Worm (Caenorhabditis elegans): ENCODE measurements around the gene col-152.

col-152 gene

DNA sequence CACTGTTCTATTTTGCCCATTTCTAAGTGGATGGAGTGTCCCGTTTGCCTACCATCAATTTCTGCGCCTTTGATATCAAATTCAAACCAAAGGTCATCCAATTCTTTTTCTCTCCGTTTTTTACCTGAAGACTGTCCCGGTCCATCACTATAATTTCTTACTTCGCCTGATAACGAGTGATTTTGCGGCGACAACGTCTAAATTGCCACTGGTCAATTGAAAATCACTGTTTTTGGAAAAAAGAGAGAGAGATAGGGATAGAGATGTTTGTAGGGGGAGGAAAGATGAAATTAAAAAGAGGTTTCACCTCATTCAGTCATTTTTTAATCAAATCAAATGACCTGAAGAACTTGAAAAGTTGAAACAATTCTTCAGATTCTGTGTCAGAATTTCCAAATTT is 10.8 kb downstream of the col-152 start:
- TF ChIP-seq ceh-39 (tag; optimal IDR thresholded peaks at IDR 0.05) (no peak), flh-1 (GFP tag; optimal IDR thresholded peaks at IDR 0.05) (no peak), blmp-1 (tag; optimal IDR thresholded peaks at IDR 0.05) (no peak), nhr-237 (tag; optimal IDR thresholded peaks at IDR 0.05) (no peak), nhr-76 (tag; optimal IDR thresholded peaks at IDR 0.05) (no peak), mab-5 (tag; optimal IDR thresholded peaks at IDR 0.05) (no peak), nhr-12 (tag; optimal IDR thresholded peaks at IDR 0.05) (no peak)

DNA sequence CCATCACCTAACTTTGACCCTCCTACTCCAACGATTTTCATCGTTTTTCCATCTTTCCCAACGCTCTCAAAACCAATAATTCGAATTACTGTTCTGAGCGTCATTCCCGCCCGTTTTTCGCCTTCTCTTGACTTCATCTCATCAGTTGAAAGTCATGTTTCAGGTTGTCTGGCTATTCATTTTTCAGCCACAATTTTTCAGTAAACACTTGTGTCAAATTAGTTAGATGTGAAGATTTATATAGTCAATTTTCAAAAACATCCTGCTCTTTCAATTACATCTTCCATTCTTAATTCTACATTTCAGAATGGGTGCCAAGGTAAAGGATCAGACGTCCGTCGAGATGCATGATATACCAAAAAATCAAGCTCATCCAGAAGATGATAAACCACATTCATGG is 11.9 kb downstream of the col-152 start, which contains the start of gene del-6:
Gene del-6, plus strand, starts transcription at position 301 of the 400 bp plus-strand sequence.
- TF ChIP-seq unc-120 (tag; optimal IDR thresholded peaks at IDR 0.05; ENCODE audit: poor library complexity, severe bottlenecking) (no peak), unc-62 (GFP tag; optimal IDR thresholded peaks at IDR 0.05) (no peak), mep-1 (tag; optimal IDR thresholded peaks at IDR 0.05) (no peak), ces-1 (GFP tag; optimal IDR thresholded peaks at IDR 0.05) (no peak), bed-3 (GFP tag; optimal IDR thresholded peaks at IDR 0.05) (no peak), flh-1 (GFP tag; optimal IDR thresholded peaks at IDR 0.05) (no peak), ceh-43 (GFP tag; optimal IDR thresholded peaks at IDR 0.05) (no peak), mls-2 (tag; optimal IDR thresholded peaks at IDR 0.05) (no peak), nhr-76 (tag; optimal IDR thresholded peaks at IDR 0.05) (no peak), lin-32 (GFP tag; optimal IDR thresholded peaks at IDR 0.05) (no peak), mab-5 (tag; optimal IDR thresholded peaks at IDR 0.05) (no peak), cnd-1 (tag; optimal IDR thresholded peaks at IDR 0.05) (no peak), nhr-12 (tag; optimal IDR thresholded peaks at IDR 0.05) (no peak), nhr-2 (tag; optimal IDR thresholded peaks at IDR 0.05) (no peak), ham-2 (GFP tag; optimal IDR thresholded peaks at IDR 0.05) (no peak), zip-8 (tag; optimal IDR thresholded peaks at IDR 0.05) (no peak), hlh-1 (tag; optimal IDR thresholded peaks at IDR 0.05) (no peak), sptf-1 (tag; optimal IDR thresholded peaks at IDR 0.05) (no peak), ceh-39 (tag; optimal IDR thresholded peaks at IDR 0.05) (no peak), nhr-237 (tag; optimal IDR thresholded peaks at IDR 0.05) (no peak)

DNA sequence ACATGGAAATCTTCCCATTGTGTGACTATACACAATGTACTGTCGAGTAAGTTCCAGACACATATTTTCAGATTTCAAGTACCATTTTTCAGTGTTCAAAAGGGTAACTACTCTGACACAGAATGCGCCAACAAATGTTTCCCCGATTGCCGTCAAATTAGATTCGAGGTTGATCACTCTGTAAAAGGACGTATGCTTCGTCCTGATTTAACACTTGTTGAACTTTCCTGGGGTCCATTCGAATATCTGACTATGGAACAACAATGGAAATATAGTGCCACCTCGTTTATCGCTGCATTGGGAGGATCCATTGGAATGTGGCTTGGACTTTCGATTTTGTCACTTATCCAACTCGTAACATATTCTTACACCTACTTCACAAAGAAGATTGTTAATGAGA is 13.5 kb downstream of the col-152 start:
- TF ChIP-seq mep-1 (tag; optimal IDR thresholded peaks at IDR 0.05), result no peak
- no peak for TF ChIP-seq elt-3 (tag; optimal IDR thresholded peaks at IDR 0.05)
- no peak for TF ChIP-seq ham-2 (GFP tag; optimal IDR thresholded peaks at IDR 0.05)
- no peak for TF ChIP-seq pha-4 (tag; optimal IDR thresholded peaks at IDR 0.05)
- no peak for TF ChIP-seq blmp-1 (tag; optimal IDR thresholded peaks at IDR 0.05)
- no peak for TF ChIP-seq elt-1 (tag; optimal IDR thresholded peaks at IDR 0.05; ENCODE audit: borderline replicate concordance, insufficient read depth)
- TF ChIP-seq unc-62 (GFP tag; optimal IDR thresholded peaks at IDR 0.05), result no peak
- no peak for TF ChIP-seq snpc-4 (tag; optimal IDR thresholded peaks at IDR 0.05)
- no peak for TF ChIP-seq nhr-12 (tag; optimal IDR thresholded peaks at IDR 0.05)

- TF ChIP-seq cnd-1 (tag; optimal IDR thresholded peaks at IDR 0.05) (no peak), tbx-8 (GFP tag; optimal IDR thresholded peaks at IDR 0.05) (no peak), ceh-83 (GFP tag; optimal IDR thresholded peaks at IDR 0.05) (no peak), unc-39 (tag; optimal IDR thresholded peaks at IDR 0.05) (no peak), hlh-1 (tag; optimal IDR thresholded peaks at IDR 0.05) (no peak), flh-1 (GFP tag; optimal IDR thresholded peaks at IDR 0.05) (no peak), ham-2 (GFP tag; optimal IDR thresholded peaks at IDR 0.05) (no peak), mep-1 (tag; optimal IDR thresholded peaks at IDR 0.05) (no peak), elt-3 (tag; optimal IDR thresholded peaks at IDR 0.05) (no peak)
These were observed 15.6 kb downstream of the col-152 start, which contains the start of gene vps-54 for ce11 chrV:10576319-10576718. Gene vps-54, minus strand, starts transcription at chrV:10576419.

DNA sequence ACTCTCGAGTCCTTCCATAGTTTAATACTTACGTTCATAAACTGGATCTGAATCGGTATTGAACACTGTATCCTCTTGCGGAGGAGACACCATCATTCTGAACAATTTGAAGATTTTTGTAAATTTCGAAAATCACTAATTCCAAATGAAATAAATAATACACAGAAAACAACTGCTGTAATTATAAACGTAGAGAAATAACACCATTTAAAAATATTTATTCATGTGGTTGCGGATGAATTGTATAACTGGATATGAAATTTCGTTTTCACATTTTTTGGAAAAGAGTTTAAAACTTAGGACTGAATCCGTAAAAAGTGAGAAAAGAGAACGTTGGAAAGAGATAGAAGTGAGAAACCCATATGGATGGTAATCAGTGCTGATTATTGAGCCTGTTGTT is 17.5 kb downstream of the col-152 start, which contains the start of gene mics-1:
Gene mics-1, minus strand, starts transcription at position 101 of the 400 bp plus-strand sequence.
- TF ChIP-seq ces-1 (GFP tag; optimal IDR thresholded peaks at IDR 0.05) (no peak), nhr-12 (tag; optimal IDR thresholded peaks at IDR 0.05) (no peak), blmp-1 (tag; optimal IDR thresholded peaks at IDR 0.05) (no peak), unc-62 (GFP tag; optimal IDR thresholded peaks at IDR 0.05) (no peak), nhr-28 (tag; optimal IDR thresholded peaks at IDR 0.05) (no peak), nhr-2 (tag; optimal IDR thresholded peaks at IDR 0.05) (no peak), snpc-4 (tag; optimal IDR thresholded peaks at IDR 0.05) (no peak), nhr-76 (tag; optimal IDR thresholded peaks at IDR 0.05) (no peak), elt-3 (tag; optimal IDR thresholded peaks at IDR 0.05) (no peak), mls-2 (tag; optimal IDR thresholded peaks at IDR 0.05) (no peak), ham-2 (GFP tag; optimal IDR thresholded peaks at IDR 0.05) (no peak), sem-2 (GFP tag; optimal IDR thresholded peaks at IDR 0.05) (no peak), cnd-1 (tag; optimal IDR thresholded peaks at IDR 0.05) (no peak), ceh-43 (GFP tag; optimal IDR thresholded peaks at IDR 0.05) (no peak), tbx-8 (GFP tag; optimal IDR thresholded peaks at IDR 0.05) (no peak), unc-120 (tag; optimal IDR thresholded peaks at IDR 0.05; ENCODE audit: poor library complexity, severe bottlenecking) (no peak), M03D4.4 (tag; optimal IDR thresholded peaks at IDR 0.05) (no peak), hlh-1 (tag; optimal IDR thresholded peaks at IDR 0.05) (no peak), ceh-39 (tag; optimal IDR thresholded peaks at IDR 0.05) (no peak)

All from whole organism, mixed stage, embryonic.